Worm (Caenorhabditis elegans): ENCODE data around the gene K08D9.2.

K08D9.2 gene

ce11 chrV:3227373-3227772 is at the start of gene K08D9.2:
Gene K08D9.2 (plus strand): TSS chrV:3227673.
- TF ChIP-seq unc-62 (GFP tag; optimal IDR thresholded peaks at IDR 0.05): no peak

ce11 chrV:3185855-3186254 is 41.6 kb upstream of the K08D9.2 start:
- TF ChIP-seq unc-62 (GFP tag; optimal IDR thresholded peaks at IDR 0.05): no peak

- TF ChIP-seq unc-62 (GFP tag; optimal IDR thresholded peaks at IDR 0.05): no peak
Observed at ce11 chrV:3188043-3188442, 39.4 kb upstream of the K08D9.2 start, which contains the start of gene lag-2. Gene lag-2 (plus strand): TSS chrV:3188343.

- no peak for TF ChIP-seq unc-62 (GFP tag; optimal IDR thresholded peaks at IDR 0.05)
Observed at ce11 chrV:3193091-3193608, 34.3 kb upstream of the K08D9.2 start, which contains the start of the genes Y73C8B.3 and Y73C8B.9. Gene Y73C8B.3 (minus strand): TSS chrV:3193237. Gene Y73C8B.9 (plus strand): TSS chrV:3193558.

ce11 chrV:3194952-3195450 is 32.5 kb upstream of the K08D9.2 start, which contains the start of gene Y73C8B.2:
Gene Y73C8B.2 (minus strand): TSS chrV:3195002.
- no peak for TF ChIP-seq unc-62 (GFP tag; optimal IDR thresholded peaks at IDR 0.05)

ce11 chrV:3195814-3196213 is 31.7 kb upstream of the K08D9.2 start:
- TF ChIP-seq unc-62 (GFP tag; optimal IDR thresholded peaks at IDR 0.05): no peak

- no peak for TF ChIP-seq unc-62 (GFP tag; optimal IDR thresholded peaks at IDR 0.05)
Observed at ce11 chrV:3196832-3197329, 30.6 kb upstream of the K08D9.2 start, which contains the start of the genes Y73C8B.1 and Y73C8B.5. Gene Y73C8B.1 (minus strand): TSS chrV:3196882. Gene Y73C8B.5 (plus strand): TSS chrV:3197268.

- no peak for TF ChIP-seq unc-62 (GFP tag; optimal IDR thresholded peaks at IDR 0.05)
Observed at ce11 chrV:3200323-3200722, 27.1 kb upstream of the K08D9.2 start, which contains the start of gene K08D9.4. Gene K08D9.4 (minus strand): TSS chrV:3200423.

ce11 chrV:3204433-3204832 is 23.0 kb upstream of the K08D9.2 start:
- no peak for TF ChIP-seq unc-62 (GFP tag; optimal IDR thresholded peaks at IDR 0.05)

- no peak for TF ChIP-seq unc-62 (GFP tag; optimal IDR thresholded peaks at IDR 0.05)
Observed at ce11 chrV:3208940-3209339, 18.5 kb upstream of the K08D9.2 start.

ce11 chrV:3210147-3210546 is 17.3 kb upstream of the K08D9.2 start, which contains the start of gene apx-1:
Gene apx-1 (plus strand): TSS chrV:3210196.
- no peak for TF ChIP-seq unc-62 (GFP tag; optimal IDR thresholded peaks at IDR 0.05)

- TF ChIP-seq unc-62 (GFP tag; optimal IDR thresholded peaks at IDR 0.05): no peak
Observed at ce11 chrV:3218604-3219003, 8.9 kb upstream of the K08D9.2 start.

ce11 chrV:3230150-3230549 is 2.7 kb downstream of the K08D9.2 start:
- no peak for TF ChIP-seq unc-62 (GFP tag; optimal IDR thresholded peaks at IDR 0.05)

ce11 chrV:3230597-3230996 is 3.1 kb downstream of the K08D9.2 start, which contains the start of gene K08D9.10:
Gene K08D9.10 (plus strand): TSS chrV:3230897.
- TF ChIP-seq unc-62 (GFP tag; optimal IDR thresholded peaks at IDR 0.05): no peak

ce11 chrV:3234887-3235286 is 7.4 kb downstream of the K08D9.2 start, which contains the start of gene K08D9.6:
Gene K08D9.6 (minus strand): TSS chrV:3234987.
- no peak for TF ChIP-seq unc-62 (GFP tag; optimal IDR thresholded peaks at IDR 0.05)

- TF ChIP-seq unc-62 (GFP tag; optimal IDR thresholded peaks at IDR 0.05): no peak
Observed at ce11 chrV:3236610-3237009, 9.1 kb downstream of the K08D9.2 start, which contains the start of the genes K08D9.9 and str-16. Gene K08D9.9 (minus strand): TSS chrV:3236710. Gene str-16 (plus strand): TSS chrV:3236875.

ce11 chrV:3241175-3241574 is 13.7 kb downstream of the K08D9.2 start, which contains the start of gene srj-11:
Gene srj-11 (plus strand): TSS chrV:3241424.
- no peak for TF ChIP-seq unc-62 (GFP tag; optimal IDR thresholded peaks at IDR 0.05)

Measured in whole organism, dauer.